Fruit fly (Drosophila melanogaster) whole organism, embryonic: ENCODE results near the gene RunxB.
A peak's percentile ranks its signal among the peaks of the same experiment; 100 is the strongest.

Source experiments
- ATbp ChIP-seq: fragments of 200-800 bp; sonication (Bioruptor generic); optimal IDR thresholded peaks from 2 replicates; lab custom pipeline; 2017; ENCODE audit warnings: missing biosample characterization, mild to moderate bottlenecking, missing genetic modification characterization, missing genetic modification reagents
- Abd-B ChIP-seq: fragments of 200-800 bp; sonication (Bioruptor generic); optimal IDR thresholded peaks from 2 replicates; lab custom pipeline; 2018; ENCODE audit warnings: missing biosample characterization, mild to moderate bottlenecking, missing genetic modification characterization, moderate library complexity
- Asciz ChIP-seq: fragments of 200-800 bp; sonication (Bioruptor generic); optimal IDR thresholded peaks from 2 replicates; lab custom pipeline; 2017; ENCODE audit warnings: missing biosample characterization, mild to moderate bottlenecking, missing genetic modification characterization, missing genetic modification reagents
- CG10274 ChIP-seq: fragments of 200-800 bp; sonication (Bioruptor generic); optimal IDR thresholded peaks from 3 replicates; lab custom pipeline; 2017; ENCODE audit warnings: missing biosample characterization, mild to moderate bottlenecking, missing genetic modification characterization
- CG12104 ChIP-seq: fragments of 200-800 bp; sonication (Bioruptor generic); optimal IDR thresholded peaks from 3 replicates; lab custom pipeline; 2016; ENCODE audit warnings: missing biosample characterization, missing genetic modification characterization
- CG12155 ChIP-seq: fragments of 200-800 bp; sonication (Bioruptor generic); optimal IDR thresholded peaks from 3 replicates; lab custom pipeline; 2016; ENCODE audit warnings: missing biosample characterization, missing genetic modification characterization
- CG1233 ChIP-seq: fragments of 200-800 bp; sonication (Bioruptor generic); optimal IDR thresholded peaks from 4 replicates; lab custom pipeline; 2018; ENCODE audit warnings: missing biosample characterization, mild to moderate bottlenecking, missing genetic modification characterization
- CG13296 ChIP-seq: fragments of 200-800 bp; sonication (Bioruptor generic); optimal IDR thresholded peaks from 3 replicates; lab custom pipeline; 2018; ENCODE audit warnings: missing biosample characterization, mild to moderate bottlenecking, missing genetic modification characterization
- CG13894 ChIP-seq: fragments of 200-800 bp; sonication (Bioruptor generic); optimal IDR thresholded peaks from 3 replicates; lab custom pipeline; 2018; ENCODE audit warnings: missing biosample characterization, mild to moderate bottlenecking, missing genetic modification characterization, moderate library complexity
- CG14667 ChIP-seq: fragments of 200-800 bp; sonication (Bioruptor generic); IDR thresholded peaks from 2 replicates; pipeline ENCODE4 v1.3.6; 2022; ENCODE audit warnings: missing biosample characterization, missing genetic modification characterization
- CG1647 ChIP-seq: fragments of 200-800 bp; sonication (Bioruptor generic); optimal IDR thresholded peaks from 3 replicates; lab custom pipeline; 2016; ENCODE audit warnings: missing biosample characterization, missing genetic modification characterization
- CG32767 ChIP-seq: fragments of 200-800 bp; sonication (Bioruptor generic); IDR thresholded peaks from 2 replicates; pipeline ENCODE4 v1.3.6; 2022; ENCODE audit warnings: missing biosample characterization, missing genetic modification characterization
- CG33213 ChIP-seq: fragments of 200-800 bp; sonication (Bioruptor generic); optimal IDR thresholded peaks from 3 replicates; lab custom pipeline; 2016; ENCODE audit warnings: missing biosample characterization, missing genetic modification characterization
- CG4328 ChIP-seq: fragments of 200-800 bp; sonication (Bioruptor generic); optimal IDR thresholded peaks from 3 replicates; lab custom pipeline; 2017; ENCODE audit warnings: missing biosample characterization, missing genetic modification reagents, missing genetic modification characterization
- CG4360 ChIP-seq: fragments of 200-800 bp; sonication (Bioruptor generic); IDR thresholded peaks from 2 replicates; pipeline ENCODE4 v1.3.6; 2022; ENCODE audit warnings: missing biosample characterization, missing genetic modification characterization
- CG43689 ChIP-seq: fragments of 200-800 bp; sonication (Bioruptor generic); IDR thresholded peaks from 2 replicates; pipeline ENCODE4 v1.3.6; 2022; ENCODE audit warnings: missing biosample characterization, missing genetic modification characterization
- CG5180 ChIP-seq: fragments of 200-800 bp; sonication (Bioruptor generic); optimal IDR thresholded peaks from 3 replicates; lab custom pipeline; 2017; ENCODE audit warnings: missing biosample characterization, missing genetic modification characterization, mild to moderate bottlenecking, moderate library complexity, missing genetic modification reagents
- CG5245 ChIP-seq: fragments of 200-800 bp; sonication (Bioruptor generic); optimal IDR thresholded peaks from 3 replicates; lab custom pipeline; 2016; ENCODE audit warnings: missing biosample characterization, missing genetic modification characterization
- CG6791 ChIP-seq: fragments of 200-800 bp; sonication (Bioruptor generic); IDR thresholded peaks from 3 replicates; pipeline ENCODE4 v1.3.6; 2022; ENCODE audit warnings: missing biosample characterization, missing genetic modification characterization; ENCODE audit not compliant: partially characterized antibody
- CG9609 ChIP-seq: fragments of 200-800 bp; sonication (Bioruptor generic); optimal IDR thresholded peaks from 3 replicates; lab custom pipeline; 2016; ENCODE audit warnings: missing biosample characterization, missing genetic modification characterization
- CG9727 ChIP-seq: fragments of 200-800 bp; sonication (Bioruptor generic); optimal IDR thresholded peaks from 3 replicates; lab custom pipeline; 2017; ENCODE audit warnings: missing biosample characterization, mild to moderate bottlenecking, missing genetic modification characterization
- CG9817 ChIP-seq: fragments of 200-800 bp; sonication (Bioruptor generic); optimal IDR thresholded peaks from 2 replicates; lab custom pipeline; 2018; ENCODE audit warnings: missing biosample characterization, mild to moderate bottlenecking, missing genetic modification characterization, moderate library complexity
- Dip2 ChIP-seq: fragments of 200-800 bp; sonication (Bioruptor generic); IDR thresholded peaks from 2 replicates; pipeline ENCODE4 v1.3.6; 2022; ENCODE audit warnings: missing biosample characterization, missing genetic modification characterization
- Dip3 ChIP-seq: fragments of 200-800 bp; sonication (Bioruptor generic); optimal IDR thresholded peaks from 3 replicates; lab custom pipeline; 2016; ENCODE audit warnings: missing biosample characterization, missing genetic modification characterization
- Dll ChIP-seq: fragments of 200-800 bp; sonication (Bioruptor generic); IDR thresholded peaks from 4 replicates; pipeline ENCODE4 v1.3.6; 2022; ENCODE audit warnings: missing biosample characterization, missing genetic modification characterization; ENCODE audit not compliant: partially characterized antibody
- Hsf ChIP-seq: fragments of 200-800 bp; sonication (Bioruptor generic); optimal IDR thresholded peaks from 3 replicates; lab custom pipeline; 2016; ENCODE audit warnings: missing biosample characterization, missing genetic modification characterization
- Lhr ChIP-seq: fragments of 200-800 bp; sonication (Bioruptor generic); optimal IDR thresholded peaks from 3 replicates; lab custom pipeline; 2017; ENCODE audit warnings: mild to moderate bottlenecking, missing biosample characterization, missing genetic modification reagents, missing genetic modification characterization
- Lpt ChIP-seq: fragments of >200 bp; optimal IDR thresholded peaks from 2 replicates; lab custom pipeline; 2018; ENCODE audit warnings: missing biosample characterization, missing genetic modification characterization
- Mes4 ChIP-seq: fragments of 200-800 bp; sonication (Bioruptor generic); optimal IDR thresholded peaks from 2 replicates; lab custom pipeline; 2016; ENCODE audit warnings: missing biosample characterization, missing genetic modification characterization
- Neu2 ChIP-seq: fragments of 200-800 bp; sonication (Bioruptor generic); optimal IDR thresholded peaks from 3 replicates; lab custom pipeline; 2016; ENCODE audit warnings: missing biosample characterization, missing genetic modification characterization, borderline replicate concordance
- PHDP ChIP-seq: fragments of 200-800 bp; sonication (Bioruptor generic); optimal IDR thresholded peaks from 3 replicates; lab custom pipeline; 2018; ENCODE audit warnings: missing biosample characterization, mild to moderate bottlenecking, missing genetic modification characterization, moderate library complexity
- Ravus ChIP-seq: fragments of 200-800 bp; sonication (Bioruptor generic); IDR thresholded peaks from 2 replicates; pipeline ENCODE4 v1.3.6; 2022; ENCODE audit warnings: missing biosample characterization, missing genetic modification characterization
- Stat92E ChIP-seq, 3 experiments: fragments of >200 bp in 2 of 3; fragments of 200-800 bp in 1 of 3; sonication (Bioruptor generic) in 1 of 3; optimal IDR thresholded peaks; 2 replicates each; lab custom pipeline; 2017 to 2019; ENCODE audit warnings: missing biosample characterization in 3 of 3, missing genetic modification characterization in 3 of 3, mild to moderate bottlenecking in 1 of 3, moderate library complexity in 1 of 3
- TFAM ChIP-seq: fragments of 200-800 bp; sonication (Bioruptor generic); optimal IDR thresholded peaks from 2 replicates; lab custom pipeline; 2017; ENCODE audit warnings: missing biosample characterization, missing genetic modification characterization, inconsistent platforms
- Tbp ChIP-seq: fragments of >200 bp; optimal IDR thresholded peaks from 2 replicates; lab custom pipeline; 2018; ENCODE audit warnings: missing biosample characterization, missing genetic modification characterization
- az2 ChIP-seq: fragments of 200-800 bp; sonication (Bioruptor generic); optimal IDR thresholded peaks from 3 replicates; lab custom pipeline; 2016; ENCODE audit warnings: missing biosample characterization, missing genetic modification characterization
- chn ChIP-seq: fragments of 200-800 bp; sonication (Bioruptor generic); optimal IDR thresholded peaks from 2 replicates; lab custom pipeline; 2016; ENCODE audit warnings: missing biosample characterization, missing genetic modification characterization
- disco-r ChIP-seq: fragments of 200-800 bp; sonication (Bioruptor generic); optimal IDR thresholded peaks from 2 replicates; lab custom pipeline; 2016; ENCODE audit warnings: missing biosample characterization, missing genetic modification characterization
- ems ChIP-seq: fragments of 200-800 bp; sonication (Bioruptor generic); optimal IDR thresholded peaks from 3 replicates; lab custom pipeline; 2016; ENCODE audit warnings: missing biosample characterization, missing genetic modification characterization
- fd64A ChIP-seq: fragments of 200-800 bp; sonication (Bioruptor generic); optimal IDR thresholded peaks from 3 replicates; lab custom pipeline; 2018; ENCODE audit warnings: missing biosample characterization, mild to moderate bottlenecking, missing genetic modification characterization
- ftz-f1 ChIP-seq: fragments of 200-800 bp; sonication (Bioruptor generic); optimal IDR thresholded peaks from 2 replicates; lab custom pipeline; 2016; ENCODE audit warnings: missing biosample characterization, missing genetic modification characterization
- gfzf ChIP-seq: fragments of 200-800 bp; sonication (Bioruptor generic); optimal IDR thresholded peaks from 2 replicates; lab custom pipeline; 2016; ENCODE audit warnings: missing biosample characterization, mild to moderate bottlenecking, missing genetic modification characterization, moderate library complexity
- kni ChIP-seq: fragments of 200-800 bp; sonication (Bioruptor generic); optimal IDR thresholded peaks from 3 replicates; lab custom pipeline; 2017; ENCODE audit warnings: mild to moderate bottlenecking, missing biosample characterization, missing genetic modification reagents, missing genetic modification characterization
- prd ChIP-seq, 3 experiments: fragments of >200 bp in 2 of 3; fragments of 200-800 bp in 1 of 3; sonication (Bioruptor generic) in 1 of 3; optimal IDR thresholded peaks in 2 of 3; IDR thresholded peaks in 1 of 3; 2 replicates in 2 of 3; 3 replicates in 1 of 3; pipeline versions ENCODE4 v1.3.6 to Lab custom; 2017 to 2022; ENCODE audit warnings: missing biosample characterization in 1 of 3, missing genetic modification characterization in 1 of 3
- shn ChIP-seq: fragments of 200-800 bp; sonication (Bioruptor generic); optimal IDR thresholded peaks from 3 replicates; lab custom pipeline; 2016; ENCODE audit warnings: missing biosample characterization, missing genetic modification characterization
- sima ChIP-seq: fragments of 200-800 bp; sonication (Bioruptor generic); optimal IDR thresholded peaks from 2 replicates; lab custom pipeline; 2016; ENCODE audit warnings: missing biosample characterization, missing genetic modification characterization
- sqz ChIP-seq: fragments of 200-800 bp; sonication (Bioruptor generic); optimal IDR thresholded peaks from 3 replicates; lab custom pipeline; 2018; ENCODE audit warnings: missing biosample characterization, mild to moderate bottlenecking, missing genetic modification characterization
- tll ChIP-seq, 2 experiments: fragments of 200-800 bp in 1 of 2; fragments of >200 bp in 1 of 2; sonication (Bioruptor generic) in 1 of 2; optimal IDR thresholded peaks; 2 replicates each; lab custom pipeline; 2017 to 2019; ENCODE audit warnings: missing biosample characterization in 2 of 2, missing genetic modification characterization in 2 of 2, mild to moderate bottlenecking in 1 of 2, moderate library complexity in 1 of 2
- tup ChIP-seq: fragments of 200-800 bp; sonication (Bioruptor generic); optimal IDR thresholded peaks from 2 replicates; lab custom pipeline; 2016; ENCODE audit warnings: missing biosample characterization, mild to moderate bottlenecking, missing genetic modification characterization, moderate library complexity
- twi ChIP-seq: fragments of 200-800 bp; optimal IDR thresholded peaks from 2 replicates; lab custom pipeline; 2019; ENCODE audit warnings: missing biosample characterization, mild to moderate bottlenecking, missing genetic modification characterization, moderate library complexity
- yki ChIP-seq: fragments of >200 bp; optimal IDR thresholded peaks from 3 replicates; lab custom pipeline; 2018

RunxB gene

DNA sequence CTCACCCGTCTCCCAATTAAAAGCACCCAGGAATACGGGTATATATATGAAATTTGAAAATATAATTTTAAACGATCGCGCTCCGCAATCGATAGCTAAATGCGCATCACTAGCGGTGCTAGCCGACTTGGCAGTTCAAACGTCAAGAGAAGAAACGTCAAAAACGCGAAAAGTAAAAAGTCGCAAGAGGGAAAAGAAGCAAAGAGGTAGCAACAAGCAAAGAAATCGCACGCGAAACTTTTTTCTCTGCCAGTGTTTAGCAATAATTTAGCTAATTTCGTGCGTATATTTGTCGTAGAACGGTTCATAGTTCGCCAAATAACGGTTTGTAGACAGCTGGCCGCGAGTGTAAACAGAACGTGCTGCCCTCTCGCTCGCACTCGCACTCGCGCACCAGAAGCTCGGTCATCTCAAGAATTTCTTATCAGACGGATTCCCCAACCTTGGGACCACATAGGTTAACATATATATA is 26.9 kb upstream of the RunxB start, which contains the start of gene CG1812 (continued):
- TF ChIP-seq yki (lab: Kevin White, UChicago), result no peak
- TF ChIP-seq prd (optimal IDR thresholded peaks at IDR 0.05; lab: Kevin White, UChicago), result no peak
- peak; percentile 60 for TF ChIP-seq prd (GFP tag; IDR thresholded peaks at IDR 0.05; lab: Robert Waterston, UW)
- TF ChIP-seq CG9609 (GFP tag; lab: Kevin White, UChicago), result no peak
- no peak for TF ChIP-seq Dip3 (GFP tag; lab: Kevin White, UChicago)
- peak; percentile 47 for TF ChIP-seq Hsf
- TF ChIP-seq ftz-f1 (GFP tag; lab: Kevin White, UChicago), result peak; percentile 88
- peak in 1 of 2 experiments; percentile 61 for TF ChIP-seq tll (GFP tag; optimal IDR thresholded peaks at IDR 0.05; lab: Kevin White, UChicago)
- TF ChIP-seq sqz (GFP tag; lab: Kevin White, UChicago), result no peak
- TF ChIP-seq tup (GFP tag; lab: Kevin White, UChicago), result no peak
- TF ChIP-seq Lhr (GFP tag; lab: Kevin White, UChicago), result no peak
- no peak for TF ChIP-seq TFAM (GFP tag; lab: Kevin White, UChicago)
- no peak for TF ChIP-seq CG13894
- peak; percentile 27 for TF ChIP-seq chn (GFP tag; lab: Kevin White, UChicago)
- no peak for TF ChIP-seq CG5245 (GFP tag; lab: Kevin White, UChicago)
- TF ChIP-seq gfzf, result peak; percentile 1
- no peak for TF ChIP-seq CG10274
- no peak for TF ChIP-seq CG4328 (GFP tag; lab: Kevin White, UChicago)
- peak; percentile 34 for TF ChIP-seq PHDP (tag; lab: Kevin White, UChicago)
- peak; percentile 23 for TF ChIP-seq CG13296 (GFP tag; lab: Kevin White, UChicago)
- no peak for TF ChIP-seq Ravus
- TF ChIP-seq CG12155 (GFP tag; lab: Kevin White, UChicago), result no peak
- TF ChIP-seq CG6791 (GFP tag; lab: Robert Waterston, UW), result no peak
- TF ChIP-seq CG9817 (tag; lab: Kevin White, UChicago), result no peak
- peak; percentile 13 for TF ChIP-seq CG9727
- TF ChIP-seq CG14667 (GFP tag; lab: Robert Waterston, UW), result no peak
- no peak for TF ChIP-seq CG32767 (GFP tag; lab: Robert Waterston, UW)
- TF ChIP-seq CG43689 (GFP tag; lab: Robert Waterston, UW), result no peak
- no peak for TF ChIP-seq CG33213 (GFP tag; lab: Kevin White, UChicago)
- TF ChIP-seq Neu2 (GFP tag; lab: Kevin White, UChicago), result no peak
- no peak for TF ChIP-seq Lpt (GFP tag; lab: Kevin White, UChicago)
- TF ChIP-seq Stat92E (GFP tag; optimal IDR thresholded peaks at IDR 0.05; lab: Kevin White, UChicago), result no peak
- TF ChIP-seq az2 (GFP tag; lab: Kevin White, UChicago), result peak; percentile 9
- TF ChIP-seq fd64A (GFP tag; lab: Kevin White, UChicago), result no peak
- no peak for TF ChIP-seq Asciz (GFP tag; lab: Kevin White, UChicago)
- TF ChIP-seq Dll (GFP tag; lab: Robert Waterston, UW), result no peak
- TF ChIP-seq kni (GFP tag; lab: Kevin White, UChicago), result no peak
- peak; percentile 60 for TF ChIP-seq shn
- no peak for TF ChIP-seq Abd-B (GFP tag; lab: Kevin White, UChicago)
- no peak for TF ChIP-seq CG1647
- no peak for TF ChIP-seq CG12104
- peak; percentile 19 for TF ChIP-seq ems
- TF ChIP-seq CG5180 (GFP tag; lab: Kevin White, UChicago), result no peak
- peak; percentile 0 for TF ChIP-seq disco-r (GFP tag; lab: Kevin White, UChicago)
- TF ChIP-seq sima (GFP tag; lab: Kevin White, UChicago), result no peak
- TF ChIP-seq CG4360, result no peak
- no peak for TF ChIP-seq twi
- no peak for TF ChIP-seq Dip2 (GFP tag; lab: Robert Waterston, UW)
- TF ChIP-seq ATbp, result peak; percentile 3
- TF ChIP-seq Mes4 (GFP tag; lab: Kevin White, UChicago), result no peak
- TF ChIP-seq Tbp (GFP tag; lab: Kevin White, UChicago), result no peak
- TF ChIP-seq CG1233 (GFP tag; lab: Kevin White, UChicago), result no peak
